Fruit fly (Drosophila melanogaster) whole organism, adult: ENCODE measurements around the gene CG17472.
A peak's percentile ranks its signal among the peaks of the same experiment; 100 is the strongest.

Experiments
- CG11617 ChIP-seq: fragments of 200-800 bp; sonication (Bioruptor generic); optimal IDR thresholded peaks from 2 replicates; lab custom pipeline; 2017; ENCODE audit warnings: mild to moderate bottlenecking, missing biosample characterization, missing genetic modification reagents, missing genetic modification characterization
- CG12768 ChIP-seq: fragments of 200-800 bp; sonication (Bioruptor generic); optimal IDR thresholded peaks from 2 replicates; lab custom pipeline; 2017; ENCODE audit warnings: missing biosample characterization, missing genetic modification characterization, mild to moderate bottlenecking, moderate library complexity, missing genetic modification reagents
- CG14711 ChIP-seq: fragments of 200-800 bp; sonication (Bioruptor generic); optimal IDR thresholded peaks from 2 replicates; lab custom pipeline; 2018; ENCODE audit warnings: missing biosample characterization, mild to moderate bottlenecking, missing genetic modification characterization, moderate library complexity
- CG1620 ChIP-seq: fragments of 200-800 bp; sonication (Bioruptor generic); optimal IDR thresholded peaks from 2 replicates; lab custom pipeline; 2016; ENCODE audit warnings: missing biosample characterization, missing genetic modification characterization
- CG33017 ChIP-seq: fragments of 200-800 bp; sonication (Bioruptor generic); optimal IDR thresholded peaks from 2 replicates; lab custom pipeline; 2018; ENCODE audit warnings: missing biosample characterization, mild to moderate bottlenecking, missing genetic modification characterization, moderate library complexity
- CG5204 ChIP-seq: fragments of 200-800 bp; sonication (Bioruptor generic); optimal IDR thresholded peaks from 2 replicates; lab custom pipeline; 2016; ENCODE audit warnings: missing biosample characterization, missing genetic modification characterization
- CG7045 ChIP-seq: fragments of 200-800 bp; sonication (Bioruptor generic); optimal IDR thresholded peaks from 2 replicates; lab custom pipeline; 2017; ENCODE audit warnings: missing biosample characterization, mild to moderate bottlenecking, missing genetic modification characterization
- CG7101 ChIP-seq: fragments of 200-800 bp; sonication (Bioruptor generic); optimal IDR thresholded peaks from 2 replicates; lab custom pipeline; 2018; ENCODE audit warnings: missing biosample characterization, mild to moderate bottlenecking, missing genetic modification characterization, moderate library complexity
- Clk ChIP-seq: fragments of 200-800 bp; sonication (Bioruptor generic); optimal IDR thresholded peaks from 2 replicates; lab custom pipeline; 2017; ENCODE audit warnings: missing biosample characterization, missing genetic modification characterization
- Crg-1 ChIP-seq: fragments of 200-800 bp; sonication (Bioruptor generic); optimal IDR thresholded peaks from 2 replicates; lab custom pipeline; 2016; ENCODE audit warnings: missing biosample characterization, missing genetic modification characterization
- Hr96 ChIP-seq: fragments of 200-800 bp; sonication (Bioruptor generic); optimal IDR thresholded peaks from 2 replicates; lab custom pipeline; 2016; ENCODE audit warnings: missing biosample characterization, missing genetic modification characterization
- Mnt ChIP-seq: fragments of 200-800 bp; sonication (Bioruptor generic); optimal IDR thresholded peaks from 2 replicates; lab custom pipeline; 2016; ENCODE audit warnings: missing biosample characterization, mild to moderate bottlenecking, missing genetic modification characterization
- bab1 ChIP-seq: fragments of 200-800 bp; sonication (Bioruptor generic); optimal IDR thresholded peaks from 3 replicates; lab custom pipeline; 2019; ENCODE audit warnings: missing biosample characterization, mild to moderate bottlenecking, missing genetic modification characterization, moderate library complexity
- cic ChIP-seq: fragments of 200-800 bp; sonication (Bioruptor generic); optimal IDR thresholded peaks from 2 replicates; lab custom pipeline; 2017; ENCODE audit warnings: missing biosample characterization, mild to moderate bottlenecking, missing genetic modification characterization, moderate library complexity
- cnc ChIP-seq, 2 experiments: fragments of >200 bp; optimal IDR thresholded peaks; 2 replicates each; lab custom pipeline; 2017
- kay ChIP-seq: fragments of 200-800 bp; sonication (Bioruptor generic); peaks from one replicate; lab custom pipeline; 2016; ENCODE audit warnings: missing biosample characterization, missing genetic modification characterization, borderline replicate concordance
- ovo ChIP-seq: fragments of 200-800 bp; sonication (Bioruptor generic); optimal IDR thresholded peaks from 2 replicates; lab custom pipeline; 2016; ENCODE audit warnings: missing biosample characterization, missing genetic modification characterization
- pad ChIP-seq: fragments of 200-800 bp; sonication (Bioruptor generic); optimal IDR thresholded peaks from 3 replicates; lab custom pipeline; 2017; ENCODE audit warnings: missing biosample characterization, missing genetic modification characterization, mild to moderate bottlenecking, moderate library complexity, missing genetic modification reagents
- tj ChIP-seq: fragments of 200-800 bp; sonication (Bioruptor generic); optimal IDR thresholded peaks from 3 replicates; lab custom pipeline; 2017; ENCODE audit warnings: missing biosample characterization, mild to moderate bottlenecking, missing genetic modification characterization, moderate library complexity
- toe ChIP-seq: fragments of 200-800 bp; sonication (Bioruptor generic); optimal IDR thresholded peaks from 2 replicates; lab custom pipeline; 2016; ENCODE audit warnings: missing biosample characterization, missing genetic modification characterization

Gene CG17472

dm6 chr2L:20649891-20650290 is 15.6 kb downstream of the CG17472 start, which contains the start of gene CG2611:
TSS of gene CG2611 (plus strand) at chr2L:20650189.
- no peak for TF ChIP-seq CG7045
- TF ChIP-seq kay: no peak
- no peak for TF ChIP-seq cic (GFP tag; lab: Kevin White, UChicago)
- peak; percentile 41 for TF ChIP-seq toe (GFP tag; lab: Kevin White, UChicago)
- peak; percentile 18 for TF ChIP-seq Mnt (GFP tag; lab: Kevin White, UChicago)
- no peak for TF ChIP-seq CG33017 (tag; lab: Kevin White, UChicago)
- no peak for TF ChIP-seq Hr96 (GFP tag; lab: Kevin White, UChicago)
- peak; percentile 42 for TF ChIP-seq Crg-1 (GFP tag; lab: Kevin White, UChicago)
- peak; percentile 28 for TF ChIP-seq bab1 (GFP tag; lab: Kevin White, UChicago)
- TF ChIP-seq cnc (optimal IDR thresholded peaks at IDR 0.05; lab: Kevin White, UChicago): no peak
- peak; percentile 33 for TF ChIP-seq CG1620 (GFP tag; lab: Kevin White, UChicago)
- TF ChIP-seq CG11617 (GFP tag; lab: Kevin White, UChicago): peak; percentile 55
- TF ChIP-seq Clk (GFP tag; lab: Kevin White, UChicago): no peak
- no peak for TF ChIP-seq tj (GFP tag; lab: Kevin White, UChicago)
- no peak for TF ChIP-seq CG5204
- peak; percentile 45 for TF ChIP-seq CG7101 (tag; lab: Kevin White, UChicago)
- no peak for TF ChIP-seq CG14711

dm6 chr2L:20656110-20656509 is 21.8 kb downstream of the CG17472 start, which contains the start of the genes brun and CG2614:
TSS of gene brun (minus strand) at chr2L:20656178.
TSS of gene CG2614 (plus strand) at chr2L:20656426.
- TF ChIP-seq cnc (optimal IDR thresholded peaks at IDR 0.05; lab: Kevin White, UChicago) (no peak), Clk (GFP tag; lab: Kevin White, UChicago) (peak; percentile 41), kay (no peak), CG7101 (tag; lab: Kevin White, UChicago) (peak; percentile 78), CG33017 (tag; lab: Kevin White, UChicago) (peak; percentile 5), CG7045 (peak; percentile 42), bab1 (GFP tag; lab: Kevin White, UChicago) (peak; percentile 74), Mnt (GFP tag; lab: Kevin White, UChicago) (peak; percentile 64), tj (GFP tag; lab: Kevin White, UChicago) (peak; percentile 51), toe (GFP tag; lab: Kevin White, UChicago) (peak; percentile 79), pad (GFP tag; lab: Kevin White, UChicago) (peak; percentile 37), cic (GFP tag; lab: Kevin White, UChicago) (no peak), CG12768 (GFP tag; lab: Kevin White, UChicago) (peak; percentile 49), ovo (GFP tag; lab: Kevin White, UChicago) (peak; percentile 2), CG1620 (GFP tag; lab: Kevin White, UChicago) (peak; percentile 78), CG14711 (peak; percentile 69), Crg-1 (GFP tag; lab: Kevin White, UChicago) (peak; percentile 24), Hr96 (GFP tag; lab: Kevin White, UChicago) (no peak), CG5204 (no peak), CG11617 (GFP tag; lab: Kevin White, UChicago) (peak; percentile 70)

dm6 chr2L:20661071-20661470 is 26.8 kb downstream of the CG17472 start:
- no peak for TF ChIP-seq toe (GFP tag; lab: Kevin White, UChicago)
- TF ChIP-seq Mnt (GFP tag; lab: Kevin White, UChicago): no peak
- no peak for TF ChIP-seq Crg-1 (GFP tag; lab: Kevin White, UChicago)
- no peak for TF ChIP-seq CG7045
- TF ChIP-seq Hr96 (GFP tag; lab: Kevin White, UChicago): no peak
- TF ChIP-seq tj (GFP tag; lab: Kevin White, UChicago): no peak
- TF ChIP-seq ovo (GFP tag; lab: Kevin White, UChicago): no peak
- TF ChIP-seq cic (GFP tag; lab: Kevin White, UChicago): no peak
- TF ChIP-seq kay: no peak
- TF ChIP-seq CG14711: no peak
- TF ChIP-seq CG1620 (GFP tag; lab: Kevin White, UChicago): no peak

dm6 chr2L:20664428-20664827 is 30.1 kb downstream of the CG17472 start:
- TF ChIP-seq CG12768 (GFP tag; lab: Kevin White, UChicago) (no peak), Mnt (GFP tag; lab: Kevin White, UChicago) (no peak), cic (GFP tag; lab: Kevin White, UChicago) (no peak), CG33017 (tag; lab: Kevin White, UChicago) (no peak)

dm6 chr2L:20671212-20671611 is 36.9 kb downstream of the CG17472 start:
- TF ChIP-seq CG33017 (tag; lab: Kevin White, UChicago) (no peak), CG7045 (no peak), tj (GFP tag; lab: Kevin White, UChicago) (no peak), kay (no peak), ovo (GFP tag; lab: Kevin White, UChicago) (no peak), CG7101 (tag; lab: Kevin White, UChicago) (no peak), bab1 (GFP tag; lab: Kevin White, UChicago) (no peak), cnc (optimal IDR thresholded peaks at IDR 0.05; lab: Kevin White, UChicago) (no peak), Crg-1 (GFP tag; lab: Kevin White, UChicago) (no peak), CG14711 (no peak), CG5204 (no peak), CG12768 (GFP tag; lab: Kevin White, UChicago) (no peak), Hr96 (GFP tag; lab: Kevin White, UChicago) (no peak), Clk (GFP tag; lab: Kevin White, UChicago) (no peak), toe (GFP tag; lab: Kevin White, UChicago) (no peak)
